Fruit fly (Drosophila melanogaster): ENCODE data around the gene Taf13.

Taf13 gene

DNA sequence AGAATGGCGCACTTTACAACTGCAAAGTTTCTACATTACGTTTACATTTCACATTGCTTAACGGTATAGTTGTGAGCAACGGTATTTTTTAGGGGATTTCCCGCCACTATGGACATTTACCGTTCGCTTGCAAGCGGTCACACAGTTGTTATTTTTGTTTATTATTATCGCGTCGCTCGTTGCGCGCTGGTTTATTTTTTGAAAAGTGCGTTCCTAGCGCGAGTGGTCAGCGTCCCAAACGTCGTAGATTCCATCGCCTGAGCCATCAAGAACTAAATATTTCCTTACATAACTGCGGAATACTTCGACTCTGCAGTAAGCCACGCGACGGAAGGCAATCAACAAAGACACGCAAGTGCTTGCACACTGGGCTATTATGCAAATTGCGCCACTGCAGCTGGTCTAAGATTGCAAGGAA is 27.4 kb downstream of the Taf13 start, which contains the start of gene bwa:
bwa (plus strand) TSS at position 159 of the 418 bp plus-strand sequence.
- peak; percentile 4 for TF ChIP-seq CG16779 (tag; optimal IDR thresholded peaks at IDR 0.05)
- TF ChIP-seq Gug (GFP tag; IDR thresholded peaks at IDR 0.05), result no peak
- TF ChIP-seq Eip78C (GFP tag), result peak; percentile 74
- no peak for TF ChIP-seq CG11902 (GFP tag; optimal IDR thresholded peaks at IDR 0.05)
- no peak for TF ChIP-seq Smox (GFP tag; optimal IDR thresholded peaks at IDR 0.05)
- TF ChIP-seq CG10631 (GFP tag; optimal IDR thresholded peaks at IDR 0.05), result no peak
- no peak for TF ChIP-seq salr (GFP tag; optimal IDR thresholded peaks at IDR 0.05)
- peak; percentile 29 for TF ChIP-seq CG3919 (GFP tag; optimal IDR thresholded peaks at IDR 0.05)
- no peak for TF ChIP-seq CG3032 (tag; optimal IDR thresholded peaks at IDR 0.05)
- TF ChIP-seq Eip75B (GFP tag; optimal IDR thresholded peaks at IDR 0.05), result no peak
- TF ChIP-seq CG6163 (GFP tag; IDR thresholded peaks at IDR 0.05), result no peak
- TF ChIP-seq eg (GFP tag; IDR thresholded peaks at IDR 0.05), result no peak
- TF ChIP-seq Sox14 (GFP tag; optimal IDR thresholded peaks at IDR 0.05), result peak; percentile 45
- TF ChIP-seq dac (GFP tag; optimal IDR thresholded peaks at IDR 0.05), result no peak
- no peak for TF ChIP-seq Hr4 (GFP tag; optimal IDR thresholded peaks at IDR 0.05)
- no peak for TF ChIP-seq CG11762 (GFP tag; optimal IDR thresholded peaks at IDR 0.05; ENCODE audit: insufficient read depth)
- no peak for TF ChIP-seq CG1621 (tag; optimal IDR thresholded peaks at IDR 0.05)
- TF ChIP-seq CG8119 (GFP tag; IDR thresholded peaks at IDR 0.05), result no peak
- TF ChIP-seq acj6 (GFP tag; optimal IDR thresholded peaks at IDR 0.05), result no peak
- TF ChIP-seq CG7368 (GFP tag; optimal IDR thresholded peaks at IDR 0.05), result no peak
- TF ChIP-seq CG9139 (GFP tag; optimal IDR thresholded peaks at IDR 0.05), result no peak
- TF ChIP-seq CG34406 (GFP tag; optimal IDR thresholded peaks at IDR 0.05), result no peak
- peak; percentile 47 for TF ChIP-seq fkh (GFP tag; optimal IDR thresholded peaks at IDR 0.05)
- TF ChIP-seq Hr38 (GFP tag; optimal IDR thresholded peaks at IDR 0.05), result no peak
- TF ChIP-seq dsx (GFP tag; optimal IDR thresholded peaks at IDR 0.05; ENCODE audit: poor library complexity, severe bottlenecking), result no peak
- no peak for TF ChIP-seq fd85E (GFP tag; optimal IDR thresholded peaks at IDR 0.05)
- no peak for TF ChIP-seq CG31627 (GFP tag; optimal IDR thresholded peaks at IDR 0.05)
- TF ChIP-seq vri (GFP tag; optimal IDR thresholded peaks at IDR 0.05), result no peak
- no peak for TF ChIP-seq lz (GFP tag; optimal IDR thresholded peaks at IDR 0.05)
- no peak for TF ChIP-seq cyc (GFP tag; optimal IDR thresholded peaks at IDR 0.05)
- no peak for TF ChIP-seq CG32006 (GFP tag; optimal IDR thresholded peaks at IDR 0.05)
- TF ChIP-seq CG6854 (GFP tag; optimal IDR thresholded peaks at IDR 0.05), result peak; percentile 0
- TF ChIP-seq CG6792 (GFP tag; optimal IDR thresholded peaks at IDR 0.05), result no peak
- TF ChIP-seq Eip93F (GFP tag; optimal IDR thresholded peaks at IDR 0.05), result no peak
- no peak for TF ChIP-seq achi (GFP tag; optimal IDR thresholded peaks at IDR 0.05)
- TF ChIP-seq CG15336 (GFP tag; IDR thresholded peaks at IDR 0.05), result peak; percentile 29; the same call in 1 of the 2 replicates
- TF ChIP-seq Sox102F (GFP tag; optimal IDR thresholded peaks at IDR 0.05), result no peak
- no peak for TF ChIP-seq CG6276 (GFP tag; optimal IDR thresholded peaks at IDR 0.05)
- peak; percentile 1 for TF ChIP-seq esn (GFP tag; optimal IDR thresholded peaks at IDR 0.05)
- TF ChIP-seq fd59A (GFP tag; optimal IDR thresholded peaks at IDR 0.05), result no peak
- TF ChIP-seq svp (GFP tag), result no peak
- no peak for TF ChIP-seq CG8319 (GFP tag; optimal IDR thresholded peaks at IDR 0.05)
- TF ChIP-seq pdm3 (GFP tag; optimal IDR thresholded peaks at IDR 0.05), result no peak
- no peak for TF ChIP-seq Ets96B (tag; optimal IDR thresholded peaks at IDR 0.05)
- TF ChIP-seq spab (GFP tag; optimal IDR thresholded peaks at IDR 0.05), result no peak
- TF ChIP-seq Met (GFP tag; optimal IDR thresholded peaks at IDR 0.05), result no peak
- no peak for TF ChIP-seq Sox15 (GFP tag; optimal IDR thresholded peaks at IDR 0.05)
- peak; percentile 43 to 52 for TF ChIP-seq ss (GFP tag; optimal IDR thresholded peaks at IDR 0.05)
- TF ChIP-seq CG6808 (GFP tag; optimal IDR thresholded peaks at IDR 0.05), result no peak
- TF ChIP-seq CG10669 (GFP tag; optimal IDR thresholded peaks at IDR 0.05), result no peak
- no peak for TF ChIP-seq Ets21C (GFP tag; optimal IDR thresholded peaks at IDR 0.05)
